Worm (Caenorhabditis elegans) whole organism, L3 larva: ENCODE results near the gene ZC239.20.

Experiments used
- elt-1 ChIP-seq: fragments of 150-350 bp; optimal IDR thresholded peaks from 2 replicates; lab custom pipeline; 2014; ENCODE audit warnings: missing biosample characterization, missing genetic modification characterization
- fos-1 ChIP-seq: fragments of 150-350 bp; optimal IDR thresholded peaks from 2 replicates; lab custom pipeline; 2014; ENCODE audit warnings: missing biosample characterization, missing genetic modification characterization
- nhr-11 ChIP-seq: fragments of 150-350 bp; optimal IDR thresholded peaks from 2 replicates; lab custom pipeline; 2014; ENCODE audit warnings: missing biosample characterization, missing genetic modification characterization
- sea-2 ChIP-seq: fragments of 150-350 bp; sonication (generic microtip); optimal IDR thresholded peaks from 4 replicates; lab custom pipeline; 2014; ENCODE audit warnings: missing biosample characterization, missing genetic modification reagents, missing genetic modification characterization
- snpc-4 ChIP-seq: fragments of 150-350 bp; optimal IDR thresholded peaks from 2 replicates; lab custom pipeline; 2014; ENCODE audit warnings: missing biosample characterization, missing genetic modification characterization

DNA sequence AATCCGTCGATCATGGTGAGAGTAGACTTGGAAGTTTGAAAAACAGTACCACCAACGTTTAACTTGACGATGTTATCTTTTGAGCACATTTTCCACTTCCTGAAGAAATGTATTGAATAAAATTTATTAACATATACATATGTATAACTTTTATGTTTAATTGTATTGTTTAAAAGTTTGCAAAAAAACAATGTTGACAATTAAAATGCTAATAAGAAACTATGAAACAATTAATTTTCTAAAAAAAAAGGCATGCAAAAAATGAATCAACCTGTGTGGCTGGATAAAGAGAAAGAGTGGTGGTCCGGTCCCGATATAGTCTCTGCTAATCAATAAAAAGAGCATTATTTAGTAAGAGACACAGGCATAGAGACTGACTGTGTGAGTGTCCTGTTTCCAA is 28.4 kb upstream of the ZC239.20 start, which contains the start of gene C17F4.8:
- no peak for TF ChIP-seq nhr-11 (tag; lab: Kevin White, UChicago)
- TF ChIP-seq fos-1 (tag; lab: Kevin White, UChicago) = no peak
- TF ChIP-seq elt-1 = no peak
- no peak for TF ChIP-seq snpc-4 (tag; lab: Kevin White, UChicago)
- TF ChIP-seq sea-2 (GFP tag; lab: Kevin White, UChicago) = no peak
